Fruit fly (Drosophila melanogaster): ENCODE measurements around the gene CG12099.

CG12099 gene

dm6 chr3L:1579169-1579853 lies 21.0 kb upstream of the CG12099 start (continued):
- TF ChIP-seq Tbp (GFP tag; optimal IDR thresholded peaks at IDR 0.05) (no peak), CG6683 (GFP tag; optimal IDR thresholded peaks at IDR 0.05) (peak; percentile 48), CG7271 (tag; optimal IDR thresholded peaks at IDR 0.05) (peak; percentile 70), ro (GFP tag; IDR thresholded peaks at IDR 0.05) (no peak), Xrp1 (GFP tag; IDR thresholded peaks at IDR 0.05) (peak; percentile 83), corto (GFP tag; optimal IDR thresholded peaks at IDR 0.05) (no peak), CG13287 (GFP tag; IDR thresholded peaks at IDR 0.05; ENCODE audit: partially characterized antibody) (no peak), CG11247 (GFP tag; IDR thresholded peaks at IDR 0.05) (no peak), sd (tag; optimal IDR thresholded peaks at IDR 0.05) (peak; percentile 86), CG16815 (GFP tag; optimal IDR thresholded peaks at IDR 0.05) (peak; percentile 26), mirr (GFP tag; optimal IDR thresholded peaks at IDR 0.05) (peak; percentile 63), gem (tag; optimal IDR thresholded peaks at IDR 0.05) (peak; percentile 79), CG2116 (GFP tag; optimal IDR thresholded peaks at IDR 0.05) (peak; percentile 58), CG12071 (GFP tag; optimal IDR thresholded peaks at IDR 0.05) (peak; percentile 82), CkIIα-i1 (GFP tag; IDR thresholded peaks at IDR 0.05) (no peak), gce (GFP tag; IDR thresholded peaks at IDR 0.05) (no peak; the same call in 2 of the 3 replicates), ato (GFP tag; IDR thresholded peaks at IDR 0.05; ENCODE audit: partially characterized antibody) (no peak), CG7786 (GFP tag; optimal IDR thresholded peaks at IDR 0.05) (peak; percentile 46), Sox102F (GFP tag; optimal IDR thresholded peaks at IDR 0.05) (peak; percentile 72), CG13775 (GFP tag; optimal IDR thresholded peaks at IDR 0.05) (peak; percentile 49), CG4617 (GFP tag; optimal IDR thresholded peaks at IDR 0.05; ENCODE audit: borderline replicate concordance) (peak; percentile 29), gro (GFP tag; optimal IDR thresholded peaks at IDR 0.05) (no peak), Aef1 (GFP tag; IDR thresholded peaks at IDR 0.05) (no peak), CG7987 (GFP tag; optimal IDR thresholded peaks at IDR 0.05) (peak; percentile 87), shn (GFP tag; optimal IDR thresholded peaks at IDR 0.05) (peak; percentile 69), croc (GFP tag; conservative IDR thresholded peaks at IDR 0.05) (peak; percentile 45), Poxn (GFP tag; IDR thresholded peaks at IDR 0.05) (no peak), CG9797 (GFP tag; optimal IDR thresholded peaks at IDR 0.05) (peak; percentile 39), ac (GFP tag; optimal IDR thresholded peaks at IDR 0.05) (peak; percentile 91), ase (GFP tag; IDR thresholded peaks at IDR 0.05) (0 out of 3 replicates have a peak, but pooled peaks have one; percentile 26), h (optimal IDR thresholded peaks at IDR 0.05) (no peak), Dad (GFP tag; optimal IDR thresholded peaks at IDR 0.05) (no peak), amos (GFP tag; IDR thresholded peaks at IDR 0.05; ENCODE audit: partially characterized antibody) (no peak), Nf-YC (tag; optimal IDR thresholded peaks at IDR 0.05) (no peak), HLH3B (GFP tag; IDR thresholded peaks at IDR 0.05) (peak; percentile 59), CG11696 (GFP tag; IDR thresholded peaks at IDR 0.05) (peak; percentile 93), Atf3 (GFP tag; optimal IDR thresholded peaks at IDR 0.05) (peak; percentile 7), ham (GFP tag; IDR thresholded peaks at IDR 0.05) (no peak), CG11398 (GFP tag; optimal IDR thresholded peaks at IDR 0.05) (peak; percentile 75), luna (GFP tag; optimal IDR thresholded peaks at IDR 0.05) (no peak), CG32767 (GFP tag; IDR thresholded peaks at IDR 0.05) (no peak), CG32532 (GFP tag; IDR thresholded peaks at IDR 0.05) (no peak), CG8765 (GFP tag; IDR thresholded peaks at IDR 0.05) (no peak), Dip3 (GFP tag; optimal IDR thresholded peaks at IDR 0.05) (peak; percentile 17), hbn (GFP tag; IDR thresholded peaks at IDR 0.05; ENCODE audit: partially characterized antibody) (no peak), CG2129 (GFP tag; IDR thresholded peaks at IDR 0.05; ENCODE audit: partially characterized antibody) (no peak), ranshi (GFP tag; IDR thresholded peaks at IDR 0.05) (peak; percentile 37), Sry-δ (GFP tag; optimal IDR thresholded peaks at IDR 0.05) (peak; percentile 7), cad (GFP tag; optimal IDR thresholded peaks at IDR 0.05) (no peak), mam (GFP tag; optimal IDR thresholded peaks at IDR 0.05) (peak; percentile 35), CG12219 (GFP tag; optimal IDR thresholded peaks at IDR 0.05) (peak; percentile 79)
